Worm (Caenorhabditis elegans): ENCODE results near the gene srh-7.

srh-7 gene

ce11 chrV:4024777-4025176, 16.8 kb downstream of the srh-7 start, which contains the start of gene K09D9.1:
Gene K09D9.1, plus strand, starts transcription at chrV:4025047.
- peak; percentile 34 for TF ChIP-seq crh-2 (tag; optimal IDR thresholded peaks at IDR 0.05)
- TF ChIP-seq nhr-77 (tag; optimal IDR thresholded peaks at IDR 0.05): no peak
- TF ChIP-seq sma-9 (GFP tag; optimal IDR thresholded peaks at IDR 0.05): peak; percentile 59
- no peak for TF ChIP-seq sma-9 (tag; optimal IDR thresholded peaks at IDR 0.05)
- TF ChIP-seq gmeb-1 (tag; optimal IDR thresholded peaks at IDR 0.05): peak; percentile 46
- TF ChIP-seq R02D3.7 (tag; optimal IDR thresholded peaks at IDR 0.05): no peak
- peak; percentile 67 for TF ChIP-seq skn-1 (tag; optimal IDR thresholded peaks at IDR 0.05)
- peak; percentile 86 for TF ChIP-seq nhr-129 (tag; optimal IDR thresholded peaks at IDR 0.05)
- TF ChIP-seq fos-1 (tag; optimal IDR thresholded peaks at IDR 0.05): peak; percentile 97

- TF ChIP-seq nhr-77 (tag; optimal IDR thresholded peaks at IDR 0.05) (no peak), lsy-2 (tag; optimal IDR thresholded peaks at IDR 0.05) (no peak), nhr-11 (tag; optimal IDR thresholded peaks at IDR 0.05) (no peak), nhr-10 (tag; optimal IDR thresholded peaks at IDR 0.05) (no peak), nhr-25 (tag; optimal IDR thresholded peaks at IDR 0.05) (no peak), R02D3.7 (tag; optimal IDR thresholded peaks at IDR 0.05) (no peak), mdl-1 (tag; optimal IDR thresholded peaks at IDR 0.05) (no peak), egl-27 (tag; optimal IDR thresholded peaks at IDR 0.05) (no peak), Y55F3AM.14 (GFP tag; optimal IDR thresholded peaks at IDR 0.05) (no peak), zag-1 (tag; optimal IDR thresholded peaks at IDR 0.05) (no peak), fos-1 (tag; optimal IDR thresholded peaks at IDR 0.05) (peak; percentile 7), nhr-6 (tag; optimal IDR thresholded peaks at IDR 0.05) (no peak), unc-55 (GFP tag; optimal IDR thresholded peaks at IDR 0.05) (no peak), lin-11 (tag; optimal IDR thresholded peaks at IDR 0.05) (no peak), mbf-1 (tag; optimal IDR thresholded peaks at IDR 0.05) (no peak), unc-62 (GFP tag; optimal IDR thresholded peaks at IDR 0.05) (no peak), mab-5 (tag; optimal IDR thresholded peaks at IDR 0.05) (no peak), sem-4 (tag; optimal IDR thresholded peaks at IDR 0.05) (no peak), peb-1 (tag; optimal IDR thresholded peaks at IDR 0.05) (no peak), sma-9 (GFP tag; optimal IDR thresholded peaks at IDR 0.05) (peak; percentile 20), sma-9 (tag; optimal IDR thresholded peaks at IDR 0.05) (no peak), elt-3 (tag; optimal IDR thresholded peaks at IDR 0.05) (no peak), nhr-129 (tag; optimal IDR thresholded peaks at IDR 0.05) (peak; percentile 23), gmeb-1 (tag; optimal IDR thresholded peaks at IDR 0.05) (no peak)
Measured at ce11 chrV:4029627-4030026, 21.6 kb downstream of the srh-7 start.

ce11 chrV:4031319-4031718, 23.3 kb downstream of the srh-7 start, which contains the start of gene cyp-35A4:
Gene cyp-35A4, plus strand, starts transcription at chrV:4031619.
- TF ChIP-seq peb-1 (tag; optimal IDR thresholded peaks at IDR 0.05) (no peak), mbf-1 (tag; optimal IDR thresholded peaks at IDR 0.05) (no peak), snpc-4 (tag; optimal IDR thresholded peaks at IDR 0.05) (no peak), unc-62 (GFP tag; optimal IDR thresholded peaks at IDR 0.05) (no peak), unc-39 (tag; optimal IDR thresholded peaks at IDR 0.05) (no peak), ceh-82 (tag; optimal IDR thresholded peaks at IDR 0.05) (no peak), zag-1 (tag; optimal IDR thresholded peaks at IDR 0.05) (no peak), R02D3.7 (tag; optimal IDR thresholded peaks at IDR 0.05) (no peak), sma-3 (GFP tag; optimal IDR thresholded peaks at IDR 0.05) (no peak), ztf-4 (tag; optimal IDR thresholded peaks at IDR 0.05) (no peak), fos-1 (tag; optimal IDR thresholded peaks at IDR 0.05) (no peak), sma-9 (GFP tag; optimal IDR thresholded peaks at IDR 0.05) (no peak), sma-9 (tag; optimal IDR thresholded peaks at IDR 0.05) (no peak)

- TF ChIP-seq nhr-12 (tag; optimal IDR thresholded peaks at IDR 0.05) (no peak), egl-27 (tag; optimal IDR thresholded peaks at IDR 0.05) (no peak), mab-5 (tag; optimal IDR thresholded peaks at IDR 0.05) (no peak), ZK546.5 (tag; optimal IDR thresholded peaks at IDR 0.05) (no peak), sma-9 (GFP tag; optimal IDR thresholded peaks at IDR 0.05) (no peak), sma-9 (tag; optimal IDR thresholded peaks at IDR 0.05) (no peak), R02D3.7 (tag; optimal IDR thresholded peaks at IDR 0.05) (no peak), unc-39 (tag; optimal IDR thresholded peaks at IDR 0.05) (no peak), nhr-129 (tag; optimal IDR thresholded peaks at IDR 0.05) (no peak)
Measured at ce11 chrV:4034303-4034702, 26.3 kb downstream of the srh-7 start, which contains the start of gene C49G7.7. Gene C49G7.7, plus strand, starts transcription at chrV:4034476.

ce11 chrV:4035811-4036210, 27.8 kb downstream of the srh-7 start, which contains the start of gene C49G7.13:
Gene C49G7.13, plus strand, starts transcription at chrV:4036111.
- TF ChIP-seq nhr-237 (tag; optimal IDR thresholded peaks at IDR 0.05): no peak
- no peak for TF ChIP-seq lsy-2 (tag; optimal IDR thresholded peaks at IDR 0.05)
- TF ChIP-seq gmeb-1 (tag; optimal IDR thresholded peaks at IDR 0.05): no peak
- no peak for TF ChIP-seq Y55F3AM.14 (GFP tag; optimal IDR thresholded peaks at IDR 0.05)
- TF ChIP-seq nhr-23 (tag; optimal IDR thresholded peaks at IDR 0.05): no peak
- no peak for TF ChIP-seq sma-9 (GFP tag; optimal IDR thresholded peaks at IDR 0.05)
- TF ChIP-seq sma-9 (tag; optimal IDR thresholded peaks at IDR 0.05): no peak
- no peak for TF ChIP-seq nhr-10 (tag; optimal IDR thresholded peaks at IDR 0.05)
- no peak for TF ChIP-seq nhr-12 (tag; optimal IDR thresholded peaks at IDR 0.05)
- no peak for TF ChIP-seq nhr-21 (tag; optimal IDR thresholded peaks at IDR 0.05)
- TF ChIP-seq ama-1 (optimal IDR thresholded peaks at IDR 0.05): no peak
- TF ChIP-seq fos-1 (tag; optimal IDR thresholded peaks at IDR 0.05): no peak
- no peak for TF ChIP-seq mdl-1 (tag; optimal IDR thresholded peaks at IDR 0.05)
- no peak for TF ChIP-seq egl-27 (tag; optimal IDR thresholded peaks at IDR 0.05)
- TF ChIP-seq lin-13 (GFP tag; optimal IDR thresholded peaks at IDR 0.05): no peak

Measured in whole organism, L2 larva.